Worm (Caenorhabditis elegans) whole organism, L1 larva: ENCODE results near the gene fbxb-111.

ENCODE experiments used
- C04F5.9 ChIP-seq: sonication (generic microtip); optimal IDR thresholded peaks from 2 replicates; lab custom pipeline; 2016; ENCODE audit warnings: missing genetic modification characterization, missing compliant biosample characterization
- C16A3.4 ChIP-seq: fragments of 150-350 bp; optimal IDR thresholded peaks from 2 replicates; lab custom pipeline; 2014; ENCODE audit warnings: missing biosample characterization, missing genetic modification characterization
- F16B12.6 ChIP-seq: fragments of 150-350 bp; optimal IDR thresholded peaks from 2 replicates; lab custom pipeline; 2014; ENCODE audit warnings: missing biosample characterization, missing genetic modification characterization
- Y116A8C.19 ChIP-seq: sonication (generic microtip); optimal IDR thresholded peaks from 2 replicates; lab custom pipeline; 2016; ENCODE audit warnings: missing compliant biosample characterization, missing genetic modification characterization, borderline replicate concordance
- blmp-1 ChIP-seq: fragments of 150-350 bp; optimal IDR thresholded peaks from 2 replicates; lab custom pipeline; 2014; ENCODE audit warnings: missing biosample characterization, missing genetic modification characterization
- ceh-82 ChIP-seq, 3 experiments: fragments of 150-350 bp in 1 of 3; sonication (generic microtip) in 2 of 3; optimal IDR thresholded peaks; 2 replicates each; lab custom pipeline; 2014 to 2017; ENCODE audit warnings: missing biosample characterization in 3 of 3, missing genetic modification characterization in 3 of 3
- ces-1 ChIP-seq: fragments of 150-350 bp; optimal IDR thresholded peaks from 2 replicates; lab custom pipeline; 2014; ENCODE audit warnings: missing biosample characterization, missing genetic modification reagents, missing genetic modification characterization
- dsc-1 ChIP-seq: sonication (generic microtip); optimal IDR thresholded peaks from 2 replicates; lab custom pipeline; 2016; ENCODE audit warnings: mild to moderate bottlenecking, missing genetic modification characterization, missing compliant biosample characterization
- efl-1 ChIP-seq, 4 experiments: fragments of 150-350 bp; optimal IDR thresholded peaks in 3 of 4; peaks in 1 of 4; 1 replicate in 1 of 4; 2 replicates in 3 of 4; lab custom pipeline; 2014; ENCODE audit warnings: missing biosample characterization in 2 of 4, missing genetic modification characterization in 2 of 4, missing genetic modification reagents in 2 of 4
- egl-13 ChIP-seq: sonication (generic microtip); optimal IDR thresholded peaks from 2 replicates; lab custom pipeline; 2016; ENCODE audit warnings: missing genotype, missing genetic modification reagents, missing genetic modification characterization, missing compliant biosample characterization
- elt-3 ChIP-seq, 6 experiments: fragments of 150-350 bp in 1 of 6; sonication (generic microtip); optimal IDR thresholded peaks; 2 replicates each; lab custom pipeline; 2017 to 2018; ENCODE audit warnings: missing biosample characterization in 6 of 6, missing genetic modification characterization in 6 of 6, inconsistent platforms in 1 of 6
- ets-5 ChIP-seq: fragments of 200-800 bp; sonication (Bioruptor generic); IDR thresholded peaks from 2 replicates; pipeline ENCODE4 v1.3.6; 2022; ENCODE audit warnings: missing genetic modification characterization, missing compliant biosample characterization
- fkh-4 ChIP-seq: sonication (generic microtip); optimal IDR thresholded peaks from 2 replicates; lab custom pipeline; 2016; ENCODE audit warnings: missing compliant biosample characterization, missing genetic modification characterization, borderline replicate concordance
- grh-1 ChIP-seq: fragments of 200-800 bp; sonication (Bioruptor generic); IDR thresholded peaks from 2 replicates; pipeline ENCODE4 v1.3.6; 2022; ENCODE audit warnings: missing genetic modification reagents, missing genetic modification characterization, missing compliant biosample characterization
- hlh-4 ChIP-seq: sonication (generic microtip); optimal IDR thresholded peaks from 2 replicates; lab custom pipeline; 2016; ENCODE audit warnings: mild to moderate bottlenecking, missing genetic modification characterization, missing compliant biosample characterization
- lin-35 ChIP-seq, 2 experiments: fragments of 150-350 bp; optimal IDR thresholded peaks; 2 replicates each; lab custom pipeline; 2014; ENCODE audit warnings: missing biosample characterization in 2 of 2, missing genetic modification characterization in 2 of 2, missing genetic modification reagents in 2 of 2
- lsy-2 ChIP-seq, 2 experiments: fragments of 150-350 bp; optimal IDR thresholded peaks; 2 replicates each; lab custom pipeline; 2014; ENCODE audit warnings: missing biosample characterization in 2 of 2, missing genetic modification characterization in 2 of 2
- mdl-1 ChIP-seq, 2 experiments: fragments of 150-350 bp; optimal IDR thresholded peaks; 2 replicates each; lab custom pipeline; 2014 to 2017; ENCODE audit warnings: missing biosample characterization in 2 of 2, missing genetic modification characterization in 2 of 2, inconsistent platforms in 1 of 2
- mep-1 ChIP-seq: fragments of 150-350 bp; optimal IDR thresholded peaks from 2 replicates; lab custom pipeline; 2014; ENCODE audit warnings: missing biosample characterization, missing genetic modification characterization
- nhr-19 ChIP-seq: fragments of 200-800 bp; sonication (Bioruptor generic); conservative IDR thresholded peaks from 2 replicates; pipeline ENCODE4 v1.3.6; 2022; ENCODE audit warnings: missing genetic modification characterization, missing compliant biosample characterization
- nhr-237 ChIP-seq: fragments of 150-350 bp; optimal IDR thresholded peaks from 2 replicates; lab custom pipeline; 2014; ENCODE audit warnings: missing biosample characterization, missing genetic modification characterization
- pqm-1 ChIP-seq: sonication (generic microtip); optimal IDR thresholded peaks from 3 replicates; lab custom pipeline; 2017; ENCODE audit warnings: missing biosample characterization, missing genetic modification characterization
- rnt-1 ChIP-seq: sonication (generic microtip); optimal IDR thresholded peaks from 2 replicates; lab custom pipeline; 2016; ENCODE audit warnings: mild to moderate bottlenecking, missing genetic modification characterization, moderate library complexity, missing compliant biosample characterization
- snu-23 ChIP-seq: sonication (generic microtip); optimal IDR thresholded peaks from 2 replicates; lab custom pipeline; 2016; ENCODE audit warnings: missing genetic modification characterization, missing compliant biosample characterization
- sptf-1 ChIP-seq: fragments of 150-350 bp; optimal IDR thresholded peaks from 2 replicates; lab custom pipeline; 2014; ENCODE audit warnings: missing biosample characterization, missing genetic modification characterization
- tlp-1 ChIP-seq: fragments of 150-350 bp; optimal IDR thresholded peaks from 2 replicates; lab custom pipeline; 2014; ENCODE audit warnings: missing biosample characterization, missing genetic modification characterization
- unc-98 ChIP-seq: fragments of 200-800 bp; sonication (Bioruptor generic); IDR thresholded peaks from 2 replicates; pipeline ENCODE4 v1.3.6; 2022; ENCODE audit warnings: missing genetic modification characterization, missing compliant biosample characterization
- zag-1 ChIP-seq: fragments of 150-350 bp; optimal IDR thresholded peaks from 2 replicates; lab custom pipeline; 2014; ENCODE audit warnings: missing biosample characterization, missing genetic modification characterization
- zip-4 ChIP-seq: fragments of 200-800 bp; sonication (Bioruptor generic); optimal IDR thresholded peaks from 2 replicates; lab custom pipeline; 2018; ENCODE audit warnings: mild to moderate bottlenecking, missing genetic modification characterization, moderate library complexity, missing compliant biosample characterization
- ztf-4 ChIP-seq: fragments of 150-350 bp; optimal IDR thresholded peaks from 2 replicates; lab custom pipeline; 2014; ENCODE audit warnings: missing biosample characterization, missing genetic modification characterization

Gene fbxb-111

ce11 chrII:2769021-2769420 is 5.8 kb downstream of the fbxb-111 start, which contains the start of gene F08D12.7:
TSS of gene F08D12.7 (minus strand) at chrII:2769121.
- TF ChIP-seq egl-13 (tag; lab: Kevin White, UChicago) (no peak), rnt-1 (tag; lab: Kevin White, UChicago) (peak; percentile 8)

- no peak for TF ChIP-seq fkh-4
- TF ChIP-seq blmp-1: no peak
- no peak for TF ChIP-seq unc-98 (GFP tag; lab: Robert Waterston, UW)
- no peak for TF ChIP-seq ces-1 (GFP tag; lab: Kevin White, UChicago)
- TF ChIP-seq pqm-1: no peak
- TF ChIP-seq nhr-237 (tag; lab: Kevin White, UChicago): no peak
- TF ChIP-seq nhr-19: no peak
- no peak for TF ChIP-seq hlh-4 (tag; lab: Kevin White, UChicago)
Observed at ce11 chrII:2766331-2766730, 8.5 kb downstream of the fbxb-111 start, which contains the start of gene F08D12.15. TSS of gene F08D12.15 (plus strand) at chrII:2766631.

ce11 chrII:2764664-2765063 is 10.1 kb downstream of the fbxb-111 start, which contains the start of gene fbxb-108:
TSS of gene fbxb-108 (plus strand) at chrII:2764964.
- no peak for TF ChIP-seq dsc-1 (tag; lab: Kevin White, UChicago)
- no peak for TF ChIP-seq efl-1 (optimal IDR thresholded peaks at IDR 0.05; lab: Kevin White, UChicago)
- no peak for TF ChIP-seq efl-1 (GFP tag; optimal IDR thresholded peaks at IDR 0.05 in 1 of 2; lab: Kevin White, UChicago)
- TF ChIP-seq unc-98 (GFP tag; lab: Robert Waterston, UW): no peak

ce11 chrII:2762108-2762507 is 12.7 kb downstream of the fbxb-111 start, which contains the start of gene fbxb-106:
TSS of gene fbxb-106 (plus strand) at chrII:2762408.
- no peak for TF ChIP-seq mdl-1 (tag; optimal IDR thresholded peaks at IDR 0.05; lab: Kevin White, UChicago)
- no peak for TF ChIP-seq lsy-2 (tag; optimal IDR thresholded peaks at IDR 0.05; lab: Kevin White, UChicago)
- TF ChIP-seq C16A3.4: no peak
- no peak for TF ChIP-seq ceh-82 (tag; optimal IDR thresholded peaks at IDR 0.05; lab: Kevin White, UChicago)
- no peak for TF ChIP-seq grh-1 (GFP tag; lab: Robert Waterston, UW)
- no peak for TF ChIP-seq sptf-1 (tag; lab: Kevin White, UChicago)
- TF ChIP-seq ets-5 (GFP tag; lab: Robert Waterston, UW): no peak
- no peak for TF ChIP-seq nhr-19
- TF ChIP-seq snu-23: no peak
- TF ChIP-seq lin-35 (GFP tag; optimal IDR thresholded peaks at IDR 0.05; lab: Kevin White, UChicago): no peak

ce11 chrII:2758476-2758875 is 16.3 kb downstream of the fbxb-111 start, which contains the start of gene fbxb-107:
TSS of gene fbxb-107 (plus strand) at chrII:2758772.
- TF ChIP-seq rnt-1 (tag; lab: Kevin White, UChicago): no peak
- TF ChIP-seq grh-1 (GFP tag; lab: Robert Waterston, UW): no peak
- no peak for TF ChIP-seq C04F5.9 (tag; lab: Kevin White, UChicago)
- no peak for TF ChIP-seq ztf-4
- TF ChIP-seq Y116A8C.19 (tag; lab: Kevin White, UChicago): no peak
- TF ChIP-seq elt-3 (tag; optimal IDR thresholded peaks at IDR 0.05; lab: Kevin White, UChicago): no peak
- no peak for TF ChIP-seq zip-4
- TF ChIP-seq F16B12.6 (tag; lab: Kevin White, UChicago): no peak
- no peak for TF ChIP-seq zag-1
- no peak for TF ChIP-seq mep-1
- no peak for TF ChIP-seq tlp-1 (tag; lab: Kevin White, UChicago)
- no peak for TF ChIP-seq mdl-1 (tag; optimal IDR thresholded peaks at IDR 0.05; lab: Kevin White, UChicago)
- no peak for TF ChIP-seq unc-98 (GFP tag; lab: Robert Waterston, UW)

- TF ChIP-seq lsy-2 (tag; optimal IDR thresholded peaks at IDR 0.05; lab: Kevin White, UChicago): no peak
- TF ChIP-seq efl-1 (optimal IDR thresholded peaks at IDR 0.05; lab: Kevin White, UChicago): no peak
- TF ChIP-seq efl-1 (GFP tag; optimal IDR thresholded peaks at IDR 0.05 in 1 of 2; lab: Kevin White, UChicago): peak in 1 of 2 experiments; percentile 22
Observed at ce11 chrII:2757954-2758353, 16.9 kb downstream of the fbxb-111 start, which contains the start of gene F29A7.8. TSS of gene F29A7.8 (minus strand) at chrII:2758054.
